Fruit fly (Drosophila melanogaster): ENCODE data around the gene Inx5.
A peak's percentile ranks its signal among the peaks of the same experiment; 100 is the strongest.

The Inx5 gene

DNA sequence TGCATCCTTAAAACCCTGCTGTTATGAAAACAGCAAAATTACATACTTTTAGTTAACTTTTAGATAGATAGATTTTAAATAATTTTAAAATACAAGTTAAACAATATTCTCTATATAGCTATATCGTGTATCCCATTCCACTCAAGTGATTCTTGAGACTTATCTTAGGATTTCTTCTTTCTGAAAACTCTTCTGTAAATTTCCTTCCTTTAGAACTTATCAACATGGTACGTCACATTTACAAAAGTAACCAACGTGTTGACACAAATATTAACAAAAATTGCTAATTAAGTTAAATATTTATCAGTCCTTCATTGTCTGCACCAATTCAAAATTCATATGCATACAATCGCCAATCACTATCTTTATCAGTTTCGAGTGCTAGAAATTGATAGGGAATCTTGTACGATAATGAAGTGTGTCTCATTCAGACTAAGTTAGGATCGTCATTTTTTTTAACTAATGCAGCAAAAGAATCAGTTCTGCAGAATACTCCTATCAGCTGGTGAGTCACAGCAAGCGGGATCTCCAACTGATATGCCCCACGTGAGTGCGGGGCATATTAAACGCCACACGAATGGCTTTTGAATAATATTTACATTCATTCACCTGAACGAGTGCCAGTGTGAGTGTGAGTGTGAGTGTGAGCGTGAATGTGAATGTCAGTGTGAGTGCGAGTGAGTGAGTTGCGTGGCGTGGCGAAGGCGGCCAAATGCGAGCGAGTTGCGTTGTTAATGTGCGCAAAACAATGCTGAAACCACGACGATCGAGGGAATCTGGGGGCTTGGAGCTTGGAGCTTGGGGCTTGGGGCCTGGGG lies 2.9 kb downstream of the Inx5 start:
- TF ChIP-seq Ets21C (GFP tag; optimal IDR thresholded peaks at IDR 0.05) = no peak
- TF ChIP-seq fd85E (GFP tag; optimal IDR thresholded peaks at IDR 0.05) = no peak
- no peak for TF ChIP-seq CG8632 (GFP tag; optimal IDR thresholded peaks at IDR 0.05)
- TF ChIP-seq ss (GFP tag; optimal IDR thresholded peaks at IDR 0.05) = no peak
- TF ChIP-seq Hr4 (GFP tag; optimal IDR thresholded peaks at IDR 0.05) = no peak
- TF ChIP-seq CG8319 (GFP tag; optimal IDR thresholded peaks at IDR 0.05) = no peak
- no peak for TF ChIP-seq CG16779 (tag; optimal IDR thresholded peaks at IDR 0.05)
- TF ChIP-seq CG9139 (GFP tag; optimal IDR thresholded peaks at IDR 0.05) = no peak
- TF ChIP-seq pdm3 (GFP tag; optimal IDR thresholded peaks at IDR 0.05) = no peak
- no peak for TF ChIP-seq topi (GFP tag; optimal IDR thresholded peaks at IDR 0.05)
- TF ChIP-seq svp (GFP tag) = peak; percentile 65
- no peak for TF ChIP-seq dac (GFP tag; optimal IDR thresholded peaks at IDR 0.05)
- TF ChIP-seq CG3032 (tag; optimal IDR thresholded peaks at IDR 0.05) = no peak
- no peak for TF ChIP-seq Eip75B (GFP tag; optimal IDR thresholded peaks at IDR 0.05)
- TF ChIP-seq CG10669 (GFP tag; optimal IDR thresholded peaks at IDR 0.05) = no peak
- no peak for TF ChIP-seq net (GFP tag; optimal IDR thresholded peaks at IDR 0.05)
- TF ChIP-seq CG6792 (GFP tag; optimal IDR thresholded peaks at IDR 0.05) = no peak
- no peak for TF ChIP-seq CG3919 (GFP tag; optimal IDR thresholded peaks at IDR 0.05)
- peak; percentile 81 for TF ChIP-seq fkh (GFP tag; optimal IDR thresholded peaks at IDR 0.05)
- no peak for TF ChIP-seq CG8119 (GFP tag; IDR thresholded peaks at IDR 0.05)
- TF ChIP-seq Lpt (GFP tag; optimal IDR thresholded peaks at IDR 0.05) = no peak
- no peak for TF ChIP-seq CG15336 (GFP tag; IDR thresholded peaks at IDR 0.05)
- TF ChIP-seq vri (GFP tag; optimal IDR thresholded peaks at IDR 0.05) = peak; percentile 50
- no peak for TF ChIP-seq Gug (GFP tag; IDR thresholded peaks at IDR 0.05)
- no peak for TF ChIP-seq CG6276 (GFP tag; optimal IDR thresholded peaks at IDR 0.05)
- no peak for TF ChIP-seq fd59A (GFP tag; optimal IDR thresholded peaks at IDR 0.05)
- no peak for TF ChIP-seq spab (GFP tag; optimal IDR thresholded peaks at IDR 0.05)
- TF ChIP-seq dsx (GFP tag; optimal IDR thresholded peaks at IDR 0.05; ENCODE audit: poor library complexity, severe bottlenecking) = peak; percentile 18
- TF ChIP-seq Sox15 (GFP tag; optimal IDR thresholded peaks at IDR 0.05) = no peak
- no peak for TF ChIP-seq CG32006 (GFP tag; optimal IDR thresholded peaks at IDR 0.05)
- no peak for TF ChIP-seq Hr39 (GFP tag; optimal IDR thresholded peaks at IDR 0.05)
- TF ChIP-seq CG1621 (tag; optimal IDR thresholded peaks at IDR 0.05) = no peak

DNA sequence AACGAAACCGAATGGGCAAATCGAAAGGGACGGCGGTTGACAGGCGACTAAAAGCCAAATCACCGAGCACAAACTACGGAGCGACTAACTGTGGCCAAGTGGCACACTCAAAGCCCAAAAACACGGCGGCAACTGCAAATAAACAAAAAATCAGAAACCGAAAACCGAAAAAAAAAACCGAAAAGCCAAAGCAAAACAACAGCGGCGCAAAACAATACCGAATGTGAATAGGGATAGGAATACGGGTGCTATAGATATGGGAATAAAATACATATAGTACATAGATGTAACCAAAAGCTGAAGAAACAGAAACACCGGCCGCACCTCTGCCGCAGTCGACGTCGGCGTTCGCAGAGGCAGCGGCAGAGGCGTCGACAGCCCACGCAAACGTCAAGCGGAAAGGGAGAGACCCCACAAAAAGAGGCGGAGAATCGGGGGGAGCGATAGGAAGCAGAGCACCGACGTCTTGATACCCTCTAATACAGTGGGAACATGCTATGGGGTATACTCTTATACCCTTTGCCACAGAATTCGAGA lies 3.6 kb downstream of the Inx5 start, which contains the start of gene RhoGAP18B:
RhoGAP18B (minus strand) TSS at position 51 of the 537 bp plus-strand sequence.
- TF ChIP-seq net (GFP tag; optimal IDR thresholded peaks at IDR 0.05) (no peak), dsx (GFP tag; optimal IDR thresholded peaks at IDR 0.05; ENCODE audit: poor library complexity, severe bottlenecking) (no peak), Sox14 (GFP tag; optimal IDR thresholded peaks at IDR 0.05) (no peak), CG11294 (GFP tag; IDR thresholded peaks at IDR 0.05) (no peak), CG6163 (GFP tag; IDR thresholded peaks at IDR 0.05) (0 out of 3 replicates have a peak, but pooled peaks have one; percentile 8), cyc (GFP tag; optimal IDR thresholded peaks at IDR 0.05) (no peak), Eip75B (GFP tag; optimal IDR thresholded peaks at IDR 0.05) (no peak)

DNA sequence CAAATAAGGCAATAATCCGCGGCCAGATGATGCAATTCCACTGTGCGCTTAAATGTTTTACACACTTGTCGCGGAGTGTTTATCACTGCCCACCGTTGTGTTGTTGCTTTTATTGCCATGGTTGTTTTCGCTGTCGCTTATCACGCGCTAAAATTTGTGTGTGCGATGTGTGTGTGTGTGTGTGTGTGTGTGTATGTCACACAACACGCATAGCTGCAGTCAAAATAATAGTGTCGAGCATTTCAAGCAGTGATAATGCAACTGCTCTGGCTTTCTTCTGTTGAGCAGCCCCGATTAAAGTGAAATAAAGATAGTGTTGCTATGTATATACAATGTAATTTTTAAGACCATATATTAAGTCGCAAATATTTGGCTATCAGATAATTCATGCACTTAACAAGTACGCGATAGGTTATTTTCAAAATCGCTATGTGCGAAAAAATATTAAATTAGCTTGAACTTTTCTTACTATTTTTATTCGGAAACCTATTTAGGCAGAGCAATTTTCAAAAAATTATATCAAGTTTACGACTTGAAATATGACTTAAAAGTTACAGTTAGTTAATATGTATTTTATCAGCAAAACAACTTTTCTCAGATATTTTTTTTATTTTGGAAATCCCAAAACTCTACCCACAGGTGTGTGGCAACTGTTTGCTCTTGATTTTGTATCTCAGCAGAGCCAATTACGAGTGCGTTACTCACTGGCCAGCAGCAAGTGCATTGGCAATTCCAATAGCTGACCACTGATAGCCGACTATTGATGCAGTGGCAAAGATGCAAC lies 4.3 kb downstream of the Inx5 start:
- TF ChIP-seq Eip78C (GFP tag) (peak; percentile 89), CG11762 (GFP tag; optimal IDR thresholded peaks at IDR 0.05; ENCODE audit: insufficient read depth) (peak; percentile 27), fkh (GFP tag; optimal IDR thresholded peaks at IDR 0.05) (no peak), fd85E (GFP tag; optimal IDR thresholded peaks at IDR 0.05) (no peak), Blimp-1 (GFP tag; optimal IDR thresholded peaks at IDR 0.05) (no peak), Hr39 (GFP tag; optimal IDR thresholded peaks at IDR 0.05) (peak; percentile 63), Met (GFP tag; optimal IDR thresholded peaks at IDR 0.05) (peak; percentile 59), CG6792 (GFP tag; optimal IDR thresholded peaks at IDR 0.05) (peak; percentile 42), CG6854 (GFP tag; optimal IDR thresholded peaks at IDR 0.05) (no peak), dac (GFP tag; optimal IDR thresholded peaks at IDR 0.05) (no peak), acj6 (GFP tag; optimal IDR thresholded peaks at IDR 0.05) (peak; percentile 44), Smox (GFP tag; optimal IDR thresholded peaks at IDR 0.05) (peak; percentile 45), CG34406 (GFP tag; optimal IDR thresholded peaks at IDR 0.05) (peak; percentile 35), CG32006 (GFP tag; optimal IDR thresholded peaks at IDR 0.05) (peak; percentile 73), CG8319 (GFP tag; optimal IDR thresholded peaks at IDR 0.05) (peak; percentile 3), Ets96B (tag; optimal IDR thresholded peaks at IDR 0.05) (peak; percentile 18), dsx (GFP tag; optimal IDR thresholded peaks at IDR 0.05; ENCODE audit: poor library complexity, severe bottlenecking) (peak; percentile 22), CG9139 (GFP tag; optimal IDR thresholded peaks at IDR 0.05) (no peak)
